Worm (Caenorhabditis elegans): ENCODE results near the gene shc-3.

shc-3 gene

DNA sequence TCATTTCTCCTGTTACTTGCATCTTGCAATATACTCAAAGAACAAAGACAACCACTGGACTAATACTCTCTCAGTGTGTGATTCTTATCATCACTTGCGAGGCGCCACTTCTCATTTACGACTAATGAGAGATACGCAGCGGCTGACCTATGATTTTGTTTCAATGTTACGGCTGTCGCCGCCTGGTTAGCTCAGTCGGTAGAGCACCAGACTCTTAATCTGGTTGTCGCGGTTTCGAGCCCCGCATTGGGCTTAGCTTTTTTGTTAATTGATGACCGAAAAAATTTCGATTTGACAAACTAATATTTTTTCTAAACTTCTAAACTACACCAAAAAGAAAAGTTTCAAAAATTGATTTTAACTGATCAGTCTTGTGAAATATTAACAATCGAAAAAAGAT lies 1.0 kb upstream of the shc-3 start:
- no peak for TF ChIP-seq klf-2 (GFP tag; conservative IDR thresholded peaks at IDR 0.05)
- TF ChIP-seq ztf-23 (GFP tag; IDR thresholded peaks at IDR 0.05) = peak; percentile 64; the same call in 1 of the 2 replicates
- peak; percentile 59; the same call in 1 of the 2 replicates for TF ChIP-seq ztf-29 (GFP tag; IDR thresholded peaks at IDR 0.05)

DNA sequence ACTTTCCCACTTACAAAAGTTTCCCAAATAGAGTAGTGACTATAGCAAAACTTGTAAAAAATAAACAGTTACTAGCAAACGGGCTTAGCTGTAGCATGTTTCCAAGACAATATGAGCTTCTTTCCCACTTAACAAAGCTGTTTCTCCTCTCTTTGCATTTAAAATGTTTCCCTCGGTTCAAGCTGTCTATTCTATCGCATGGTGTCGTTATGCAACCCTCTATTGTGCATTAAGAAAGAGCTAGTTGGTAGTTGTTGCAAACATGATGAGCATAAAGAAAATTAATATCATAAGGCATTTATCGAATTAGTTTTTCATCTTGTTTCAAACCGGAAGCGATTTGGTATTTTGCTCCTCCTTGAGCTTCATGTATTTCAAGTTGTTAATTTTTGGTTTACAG lies 5.5 kb downstream of the shc-3 start, which contains the start of gene poml-1:
TSS of gene poml-1 (minus strand) at position 101 of the 400 bp plus-strand sequence.
- TF ChIP-seq tab-1 (GFP tag; IDR thresholded peaks at IDR 0.05) (no peak), ztf-23 (GFP tag; IDR thresholded peaks at IDR 0.05) (no peak), flt-1 (GFP tag; IDR thresholded peaks at IDR 0.05) (no peak)

ce11 chrX:13724364-13724763 lies 7.0 kb downstream of the shc-3 start, which contains the start of gene K11E4.6:
Gene K11E4.6 (plus strand): TSS chrX:13724664.
- no peak for TF ChIP-seq tab-1 (GFP tag; IDR thresholded peaks at IDR 0.05)
- TF ChIP-seq med-1 (GFP tag; optimal IDR thresholded peaks at IDR 0.05; ENCODE audit: insufficient read depth) = no peak
- no peak for TF ChIP-seq T22C8.4 (GFP tag; IDR thresholded peaks at IDR 0.05)
- no peak for TF ChIP-seq klf-2 (GFP tag; conservative IDR thresholded peaks at IDR 0.05)
- TF ChIP-seq ztf-29 (GFP tag; IDR thresholded peaks at IDR 0.05) = no peak
- TF ChIP-seq cog-1 (tag; optimal IDR thresholded peaks at IDR 0.05) = no peak
- no peak for TF ChIP-seq ztf-23 (GFP tag; IDR thresholded peaks at IDR 0.05)

DNA sequence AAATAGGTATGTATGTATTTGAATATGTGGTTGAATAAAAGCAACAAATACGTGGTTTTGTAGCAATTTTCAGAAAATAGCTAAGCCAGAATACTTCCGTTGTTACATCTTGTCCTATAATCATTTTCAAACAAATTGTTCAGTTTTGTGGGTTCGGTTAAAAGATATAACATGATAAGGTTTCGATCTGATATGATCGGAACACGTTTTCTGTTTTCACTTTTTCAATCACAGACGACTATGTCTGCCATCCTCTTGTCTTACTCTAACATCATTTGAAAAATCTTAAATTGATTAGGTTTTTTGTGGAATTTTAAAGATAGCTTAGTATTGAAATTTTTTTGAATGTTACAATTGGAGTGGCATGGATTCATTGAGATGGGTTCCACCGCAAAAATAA lies 8.9 kb downstream of the shc-3 start:
- TF ChIP-seq cog-1 (tag; optimal IDR thresholded peaks at IDR 0.05) (no peak), ref-1 (GFP tag; conservative IDR thresholded peaks at IDR 0.05) (no peak), tab-1 (GFP tag; IDR thresholded peaks at IDR 0.05) (no peak), med-1 (GFP tag; optimal IDR thresholded peaks at IDR 0.05; ENCODE audit: insufficient read depth) (no peak), ztf-23 (GFP tag; IDR thresholded peaks at IDR 0.05) (no peak), klf-2 (GFP tag; conservative IDR thresholded peaks at IDR 0.05) (no peak), T22C8.4 (GFP tag; IDR thresholded peaks at IDR 0.05) (no peak), ztf-29 (GFP tag; IDR thresholded peaks at IDR 0.05) (no peak), flt-1 (GFP tag; IDR thresholded peaks at IDR 0.05) (no peak)

DNA sequence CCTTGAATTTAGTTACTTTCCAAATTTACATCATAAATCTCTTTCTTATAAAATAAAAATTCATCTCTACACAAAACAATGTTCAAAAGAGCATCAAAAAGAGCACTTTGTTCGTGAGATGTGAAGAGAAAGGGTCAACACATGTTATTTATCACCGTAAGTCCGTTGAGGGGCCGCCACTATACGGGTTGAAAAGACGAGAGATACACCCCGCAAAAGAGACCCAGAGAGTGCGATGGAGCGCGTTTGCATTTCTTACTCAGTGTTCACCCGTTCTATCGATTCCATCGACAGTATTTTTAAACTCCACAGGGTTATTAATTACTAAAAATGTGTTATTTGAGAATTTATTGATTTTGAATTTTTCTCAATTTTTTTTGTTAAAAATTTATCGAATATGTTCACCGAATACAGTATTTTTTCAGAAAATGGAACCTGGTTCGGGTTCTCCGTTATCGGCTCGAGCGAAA lies 9.6 kb downstream of the shc-3 start, which contains the start of gene pix-1:
TSS of gene pix-1 (plus strand) at position 420 of the 470 bp plus-strand sequence.
- no peak for TF ChIP-seq klf-2 (GFP tag; conservative IDR thresholded peaks at IDR 0.05)
- TF ChIP-seq ztf-23 (GFP tag; IDR thresholded peaks at IDR 0.05) = no peak
- no peak for TF ChIP-seq cog-1 (tag; optimal IDR thresholded peaks at IDR 0.05)
- TF ChIP-seq med-1 (GFP tag; optimal IDR thresholded peaks at IDR 0.05; ENCODE audit: insufficient read depth) = no peak
- no peak for TF ChIP-seq ztf-29 (GFP tag; IDR thresholded peaks at IDR 0.05)
- no peak for TF ChIP-seq ref-1 (GFP tag; conservative IDR thresholded peaks at IDR 0.05)
- TF ChIP-seq flt-1 (GFP tag; IDR thresholded peaks at IDR 0.05) = no peak
- no peak for TF ChIP-seq T22C8.4 (GFP tag; IDR thresholded peaks at IDR 0.05)
- TF ChIP-seq tab-1 (GFP tag; IDR thresholded peaks at IDR 0.05) = no peak

DNA sequence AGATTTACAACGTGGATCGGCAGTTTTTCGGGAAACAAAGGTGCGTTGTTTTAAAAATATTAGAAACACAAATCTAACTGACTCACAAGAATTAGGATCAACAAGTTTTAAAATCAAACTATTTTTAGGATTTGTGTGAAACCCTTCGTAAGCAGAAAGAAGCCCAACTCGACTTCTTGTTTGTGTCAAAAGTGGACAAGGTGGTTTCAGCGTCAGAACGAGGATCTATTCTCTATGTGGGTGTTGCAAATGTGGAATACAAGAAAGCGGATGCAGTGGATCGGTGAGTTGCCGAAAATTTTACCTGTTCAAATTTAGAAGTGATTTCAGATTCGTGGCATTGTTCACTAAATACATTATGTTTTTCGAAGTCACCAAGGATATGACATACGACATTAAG lies 11.7 kb downstream of the shc-3 start:
- TF ChIP-seq tab-1 (GFP tag; IDR thresholded peaks at IDR 0.05) = no peak
- no peak for TF ChIP-seq flt-1 (GFP tag; IDR thresholded peaks at IDR 0.05)
- TF ChIP-seq ref-1 (GFP tag; conservative IDR thresholded peaks at IDR 0.05) = no peak
- TF ChIP-seq ztf-23 (GFP tag; IDR thresholded peaks at IDR 0.05) = no peak

DNA sequence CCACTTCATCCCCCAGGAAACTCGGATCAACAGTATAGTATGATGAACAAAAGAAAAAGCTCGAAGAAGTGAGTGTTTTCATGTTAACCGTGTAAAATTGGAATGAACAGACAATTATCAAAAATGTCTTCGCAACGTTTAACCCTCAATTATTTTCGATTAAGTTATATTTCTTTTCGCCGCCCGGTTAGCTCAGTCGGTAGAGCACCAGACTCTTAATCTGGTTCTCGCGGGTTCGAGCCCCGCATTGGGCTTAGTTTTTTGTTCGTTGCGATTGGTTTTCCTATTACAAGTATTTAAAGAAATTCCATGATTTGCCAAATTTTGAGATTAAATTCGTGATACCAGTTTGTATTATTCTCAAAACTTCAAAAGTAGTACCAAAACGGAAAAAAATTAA lies 12.4 kb downstream of the shc-3 start:
- TF ChIP-seq tab-1 (GFP tag; IDR thresholded peaks at IDR 0.05) (no peak), T22C8.4 (GFP tag; IDR thresholded peaks at IDR 0.05) (no peak)

ce11 chrX:13730209-13730975 lies 13.1 kb downstream of the shc-3 start:
- TF ChIP-seq klf-2 (GFP tag; conservative IDR thresholded peaks at IDR 0.05) (no peak), cog-1 (tag; optimal IDR thresholded peaks at IDR 0.05) (no peak), med-1 (GFP tag; optimal IDR thresholded peaks at IDR 0.05; ENCODE audit: insufficient read depth) (no peak), T22C8.4 (GFP tag; IDR thresholded peaks at IDR 0.05) (0 out of 2 replicates have a peak, but pooled peaks have one; percentile 13), flt-1 (GFP tag; IDR thresholded peaks at IDR 0.05) (no peak), ztf-29 (GFP tag; IDR thresholded peaks at IDR 0.05) (0 out of 2 replicates have a peak, but pooled peaks have one; percentile 27), tab-1 (GFP tag; IDR thresholded peaks at IDR 0.05) (peak; percentile 68; the same call in 1 of the 2 replicates), ref-1 (GFP tag; conservative IDR thresholded peaks at IDR 0.05) (peak; percentile 65), ztf-23 (GFP tag; IDR thresholded peaks at IDR 0.05) (peak; percentile 75)

DNA sequence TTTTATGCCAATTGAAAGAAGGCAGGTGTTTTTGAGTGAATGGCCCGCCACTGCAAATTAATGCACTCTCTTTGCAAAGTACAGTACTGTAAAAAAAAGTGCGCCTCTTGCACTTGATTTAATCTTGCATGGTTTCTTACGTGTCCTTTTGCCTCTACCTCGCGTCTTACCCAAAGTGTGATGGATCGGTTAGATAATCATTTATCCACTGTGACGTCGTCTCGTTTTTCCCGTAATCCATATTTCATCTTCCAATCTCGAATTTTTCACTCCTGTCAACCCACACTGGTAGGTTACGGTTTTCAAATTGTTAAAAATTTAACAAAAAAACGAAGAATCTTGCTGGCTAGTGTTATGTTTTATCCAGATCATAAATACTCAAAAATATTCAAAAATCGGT lies 19.3 kb downstream of the shc-3 start:
- no peak for TF ChIP-seq T22C8.4 (GFP tag; IDR thresholded peaks at IDR 0.05)
- TF ChIP-seq ztf-29 (GFP tag; IDR thresholded peaks at IDR 0.05) = no peak
- TF ChIP-seq flt-1 (GFP tag; IDR thresholded peaks at IDR 0.05) = no peak
- TF ChIP-seq ztf-23 (GFP tag; IDR thresholded peaks at IDR 0.05) = no peak

DNA sequence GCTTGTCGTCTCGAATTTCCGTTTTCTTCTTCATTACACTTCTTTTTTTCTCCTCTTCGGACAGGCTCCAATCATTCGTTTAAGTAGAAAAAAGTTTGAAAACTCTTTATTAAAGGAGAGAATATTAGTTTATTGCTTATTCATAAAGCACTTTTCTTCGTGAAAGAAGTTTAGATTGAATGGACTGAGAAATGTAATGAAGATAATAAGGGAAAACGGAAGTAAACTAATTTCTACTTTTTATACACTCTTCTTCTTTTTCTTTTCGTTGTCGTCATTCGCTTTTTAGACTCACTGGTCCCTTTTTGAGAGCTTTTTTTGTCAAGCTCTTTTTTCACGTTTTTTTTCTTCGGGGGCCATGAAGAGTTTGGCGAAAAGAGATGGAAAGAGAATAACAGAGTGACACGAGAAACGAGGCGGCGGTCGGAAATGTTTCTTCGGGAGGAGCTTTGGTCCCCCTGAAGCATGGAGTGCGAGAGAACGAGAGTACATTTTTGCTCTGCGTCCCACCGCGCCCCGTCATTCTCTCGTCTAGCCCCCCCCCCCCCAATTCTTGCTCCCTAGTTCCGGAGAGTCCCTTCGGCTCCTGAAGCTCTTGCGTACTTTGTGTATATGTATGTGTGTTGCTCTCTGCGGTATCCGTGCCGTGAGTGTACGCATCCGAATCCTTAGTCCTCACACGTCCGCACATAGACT lies 21.9 kb downstream of the shc-3 start:
- TF ChIP-seq klf-2 (GFP tag; conservative IDR thresholded peaks at IDR 0.05) (no peak), med-1 (GFP tag; optimal IDR thresholded peaks at IDR 0.05; ENCODE audit: insufficient read depth) (no peak), cog-1 (tag; optimal IDR thresholded peaks at IDR 0.05) (no peak), T22C8.4 (GFP tag; IDR thresholded peaks at IDR 0.05) (no peak), flt-1 (GFP tag; IDR thresholded peaks at IDR 0.05) (no peak), ztf-29 (GFP tag; IDR thresholded peaks at IDR 0.05) (no peak), tab-1 (GFP tag; IDR thresholded peaks at IDR 0.05) (no peak), ztf-23 (GFP tag; IDR thresholded peaks at IDR 0.05) (no peak), ref-1 (GFP tag; conservative IDR thresholded peaks at IDR 0.05) (no peak)
